Fruit fly (Drosophila melanogaster) whole organism, wandering third instar larva: Measurements from ENCODE around the gene CG33325.

Experiments
- Abd-B ChIP-seq: fragments of >200 bp; optimal IDR thresholded peaks from 2 replicates; lab custom pipeline; 2017; ENCODE audit warnings: missing biosample characterization, missing genetic modification characterization
- Dfd ChIP-seq: fragments of >200 bp; optimal IDR thresholded peaks from 2 replicates; lab custom pipeline; 2017; ENCODE audit warnings: missing biosample characterization, missing genetic modification characterization
- Mio ChIP-seq: sonication (Bioruptor generic); optimal IDR thresholded peaks from 2 replicates; lab custom pipeline; 2016; ENCODE audit warnings: missing biosample characterization, missing genetic modification characterization
- Sp1 ChIP-seq: fragments of 200-800 bp; sonication (Bioruptor generic); optimal IDR thresholded peaks from 3 replicates; lab custom pipeline; 2019; ENCODE audit warnings: missing biosample characterization, mild to moderate bottlenecking, missing genetic modification characterization, moderate library complexity
- h ChIP-seq: fragments of 200-800 bp; sonication (Bioruptor generic); optimal IDR thresholded peaks from 3 replicates; lab custom pipeline; 2016; ENCODE audit warnings: missing biosample characterization, mild to moderate bottlenecking, missing genetic modification characterization
- jim ChIP-seq: fragments of 175-275, 200-325 bp; sonication (Bioruptor generic); optimal IDR thresholded peaks from 2 replicates; lab custom pipeline; 2016; ENCODE audit warnings: missing biosample characterization, mild to moderate bottlenecking, missing genetic modification characterization
- pan ChIP-seq: fragments of >200 bp; optimal IDR thresholded peaks from 2 replicates; lab custom pipeline; 2017
- psq ChIP-seq: fragments of 200-800 bp; sonication (Bioruptor generic); optimal IDR thresholded peaks from 3 replicates; lab custom pipeline; 2017; ENCODE audit warnings: missing biosample characterization, mild to moderate bottlenecking, missing genetic modification characterization, moderate library complexity
- rgr ChIP-seq: fragments of 200-800 bp; sonication (Bioruptor generic); optimal IDR thresholded peaks from 3 replicates; lab custom pipeline; 2016; ENCODE audit warnings: missing biosample characterization, mild to moderate bottlenecking, missing genetic modification characterization
- tai ChIP-seq: sonication (Bioruptor generic); optimal IDR thresholded peaks from 2 replicates; lab custom pipeline; 2016; ENCODE audit warnings: missing biosample characterization, missing genetic modification characterization

- TF ChIP-seq pan (lab: Kevin White, UChicago), result no peak
- TF ChIP-seq h (GFP tag; lab: Kevin White, UChicago), result no peak
- no peak for TF ChIP-seq tai
- no peak for TF ChIP-seq psq (GFP tag; lab: Kevin White, UChicago)
- no peak for TF ChIP-seq jim (GFP tag; lab: Kevin White, UChicago)
- no peak for TF ChIP-seq Dfd (GFP tag; lab: Kevin White, UChicago)
- no peak for TF ChIP-seq rgr (GFP tag; lab: Kevin White, UChicago)
- no peak for TF ChIP-seq Abd-B
- TF ChIP-seq Sp1 (GFP tag; lab: Kevin White, UChicago), result no peak
- TF ChIP-seq Mio (GFP tag; lab: Kevin White, UChicago), result no peak
These were observed 19.4 kb upstream of the CG33325 start for dm6 chr3R:8699230-8699629.
